Worm (Caenorhabditis elegans): ENCODE measurements around the gene nhr-14.

The nhr-14 gene

ce11 chrX:8428319-8428888 is 47.6 kb downstream of the nhr-14 start, which contains the start of gene F08F1.3:
Gene F08F1.3, plus strand, starts transcription at chrX:8428838.
- no peak for TF ChIP-seq sem-4 (tag; optimal IDR thresholded peaks at IDR 0.05)
- TF ChIP-seq nhr-10 (tag; optimal IDR thresholded peaks at IDR 0.05), result no peak
- no peak for TF ChIP-seq unc-55 (GFP tag; optimal IDR thresholded peaks at IDR 0.05)
- no peak for TF ChIP-seq zag-1 (tag; optimal IDR thresholded peaks at IDR 0.05)
- TF ChIP-seq fos-1 (tag; optimal IDR thresholded peaks at IDR 0.05), result peak; percentile 42
- no peak for TF ChIP-seq nhr-6 (tag; optimal IDR thresholded peaks at IDR 0.05)
- TF ChIP-seq R02D3.7 (tag; optimal IDR thresholded peaks at IDR 0.05), result no peak
- TF ChIP-seq ZK546.5 (tag; optimal IDR thresholded peaks at IDR 0.05), result no peak

- no peak for TF ChIP-seq mab-5 (tag; optimal IDR thresholded peaks at IDR 0.05)
- TF ChIP-seq alr-1 (tag; optimal IDR thresholded peaks at IDR 0.05), result no peak
- TF ChIP-seq ztf-11 (tag; optimal IDR thresholded peaks at IDR 0.05), result no peak
- no peak for TF ChIP-seq nhr-77 (tag; optimal IDR thresholded peaks at IDR 0.05)
- TF ChIP-seq nhr-237 (tag; optimal IDR thresholded peaks at IDR 0.05), result no peak
- TF ChIP-seq nhr-10 (tag; optimal IDR thresholded peaks at IDR 0.05), result no peak
- no peak for TF ChIP-seq blmp-1 (tag; optimal IDR thresholded peaks at IDR 0.05; ENCODE audit: insufficient read depth)
- TF ChIP-seq unc-62 (GFP tag; optimal IDR thresholded peaks at IDR 0.05), result no peak
- TF ChIP-seq C34F6.9 (tag; optimal IDR thresholded peaks at IDR 0.05), result no peak
- TF ChIP-seq nhr-129 (tag; optimal IDR thresholded peaks at IDR 0.05), result no peak
- TF ChIP-seq sma-9 (GFP tag; optimal IDR thresholded peaks at IDR 0.05), result no peak
- TF ChIP-seq sma-9 (tag; optimal IDR thresholded peaks at IDR 0.05), result no peak
- TF ChIP-seq snpc-4 (tag; optimal IDR thresholded peaks at IDR 0.05), result no peak
- no peak for TF ChIP-seq skn-1 (tag; optimal IDR thresholded peaks at IDR 0.05)
- TF ChIP-seq aly-2 (tag; optimal IDR thresholded peaks at IDR 0.05), result no peak
- no peak for TF ChIP-seq nhr-23 (tag; optimal IDR thresholded peaks at IDR 0.05)
- TF ChIP-seq unc-39 (tag; optimal IDR thresholded peaks at IDR 0.05), result no peak
Observed at ce11 chrX:8426160-8426712, 49.7 kb downstream of the nhr-14 start.

ce11 chrX:8424286-8424685 is 51.7 kb downstream of the nhr-14 start:
- TF ChIP-seq elt-1 (tag; optimal IDR thresholded peaks at IDR 0.05), result no peak
- TF ChIP-seq nhr-21 (tag; optimal IDR thresholded peaks at IDR 0.05), result no peak
- no peak for TF ChIP-seq elt-3 (tag; optimal IDR thresholded peaks at IDR 0.05)
- TF ChIP-seq C34F6.9 (tag; optimal IDR thresholded peaks at IDR 0.05), result no peak
- TF ChIP-seq crh-2 (tag; optimal IDR thresholded peaks at IDR 0.05), result no peak
- no peak for TF ChIP-seq peb-1 (tag; optimal IDR thresholded peaks at IDR 0.05)
- no peak for TF ChIP-seq ztf-4 (tag; optimal IDR thresholded peaks at IDR 0.05)
- TF ChIP-seq mbf-1 (tag; optimal IDR thresholded peaks at IDR 0.05), result no peak
- no peak for TF ChIP-seq lin-39 (tag; optimal IDR thresholded peaks at IDR 0.05)
- no peak for TF ChIP-seq blmp-1 (tag; optimal IDR thresholded peaks at IDR 0.05; ENCODE audit: insufficient read depth)
- no peak for TF ChIP-seq skn-1 (tag; optimal IDR thresholded peaks at IDR 0.05)
- no peak for TF ChIP-seq aly-2 (tag; optimal IDR thresholded peaks at IDR 0.05)
- TF ChIP-seq zag-1 (tag; optimal IDR thresholded peaks at IDR 0.05), result no peak
- no peak for TF ChIP-seq sem-4 (tag; optimal IDR thresholded peaks at IDR 0.05)
- TF ChIP-seq nhr-25 (tag; optimal IDR thresholded peaks at IDR 0.05), result no peak
- no peak for TF ChIP-seq F13H6.1 (tag; optimal IDR thresholded peaks at IDR 0.05)
- no peak for TF ChIP-seq unc-55 (GFP tag; optimal IDR thresholded peaks at IDR 0.05)
- no peak for TF ChIP-seq ztf-11 (tag; optimal IDR thresholded peaks at IDR 0.05)
